Worm (Caenorhabditis elegans) whole organism, midembryonic: ENCODE data around the gene cest-34.

Experiments used
- T22C8.4 ChIP-seq: fragments of 200-800 bp; sonication (Bioruptor generic); IDR thresholded peaks from 2 replicates; pipeline ENCODE4 v1.3.6; 2022; ENCODE audit warnings: missing genetic modification characterization, missing compliant biosample characterization
- cog-1 ChIP-seq: sonication (generic microtip); optimal IDR thresholded peaks from 2 replicates; lab custom pipeline; 2016; ENCODE audit warnings: missing genetic modification characterization, missing compliant biosample characterization
- flt-1 ChIP-seq: fragments of 200-800 bp; sonication (Bioruptor generic); IDR thresholded peaks from 2 replicates; pipeline ENCODE4 v1.3.6; 2022; ENCODE audit warnings: missing genetic modification characterization, missing compliant biosample characterization
- klf-2 ChIP-seq: fragments of 200-800 bp; sonication (Bioruptor generic); conservative IDR thresholded peaks from 2 replicates; pipeline ENCODE4 v1.3.6; 2022; ENCODE audit warnings: missing genetic modification reagents, missing genetic modification characterization, missing compliant biosample characterization
- med-1 ChIP-seq: sonication (generic microtip); optimal IDR thresholded peaks from 2 replicates; lab custom pipeline; 2017; ENCODE audit warnings: missing genetic modification characterization, mild to moderate bottlenecking, missing compliant biosample characterization, antibody characterized with exemption, missing genetic modification reagents; ENCODE audit not compliant: insufficient read depth
- tab-1 ChIP-seq: fragments of 200-800 bp; sonication (Bioruptor generic); IDR thresholded peaks from 2 replicates; pipeline ENCODE4 v1.3.6; 2022; ENCODE audit warnings: missing genetic modification characterization, missing compliant biosample characterization
- ztf-23 ChIP-seq: fragments of 200-800 bp; sonication (Bioruptor generic); IDR thresholded peaks from 2 replicates; pipeline ENCODE4 v1.3.6; 2022; ENCODE audit warnings: missing genetic modification reagents, missing genetic modification characterization, missing compliant biosample characterization
- ztf-29 ChIP-seq: fragments of 200-800 bp; sonication (Bioruptor generic); IDR thresholded peaks from 2 replicates; pipeline ENCODE4 v1.3.6; 2022; ENCODE audit warnings: missing genetic modification reagents, missing genetic modification characterization, missing compliant biosample characterization

DNA sequence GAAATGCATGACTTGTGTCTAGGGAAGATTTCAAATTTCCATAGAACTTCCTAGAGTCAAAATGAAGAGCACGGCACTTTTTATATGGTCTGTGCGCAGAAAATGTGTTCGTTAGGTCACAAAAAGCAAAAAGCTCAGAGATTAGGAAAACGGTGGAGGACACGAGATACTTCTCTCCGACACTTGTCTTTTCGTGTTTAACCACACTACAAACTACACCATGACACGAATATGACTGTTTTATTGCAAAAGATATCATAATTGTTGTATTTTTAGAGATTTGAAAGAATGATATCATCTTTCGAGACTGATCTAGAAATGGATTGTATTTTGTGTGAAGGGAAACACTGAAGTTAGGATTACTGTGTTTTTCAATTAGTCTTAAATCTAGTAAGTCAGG lies 22.4 kb downstream of the cest-34 start:
- TF ChIP-seq flt-1 (no peak), ztf-29 (no peak), tab-1 (GFP tag; lab: Robert Waterston, UW) (no peak), cog-1 (no peak), ztf-23 (GFP tag; lab: Robert Waterston, UW) (no peak), med-1 (GFP tag; lab: Kevin White, UChicago) (no peak), klf-2 (GFP tag; lab: Robert Waterston, UW) (no peak), T22C8.4 (no peak)
